Fruit fly (Drosophila melanogaster) whole organism, wandering third instar larva: ENCODE measurements around the gene CG34309.

Experiments used
- Abd-B ChIP-seq: fragments of >200 bp; optimal IDR thresholded peaks from 2 replicates; lab custom pipeline; 2017; ENCODE audit warnings: missing biosample characterization, missing genetic modification characterization
- CG32264 ChIP-seq: fragments of 200-800 bp; sonication (Bioruptor generic); optimal IDR thresholded peaks from 2 replicates; lab custom pipeline; 2016; ENCODE audit warnings: missing biosample characterization, missing genetic modification characterization
- CG9705 ChIP-seq: fragments of 200-800 bp; sonication (Bioruptor generic); optimal IDR thresholded peaks from 2 replicates; lab custom pipeline; 2018; ENCODE audit warnings: missing biosample characterization, mild to moderate bottlenecking, missing genetic modification characterization
- CrebA ChIP-seq: fragments of 200-800 bp; sonication (Bioruptor generic); optimal IDR thresholded peaks from 2 replicates; lab custom pipeline; 2016; ENCODE audit warnings: missing biosample characterization, mild to moderate bottlenecking, missing genetic modification characterization, borderline replicate concordance
- Dfd ChIP-seq: fragments of >200 bp; optimal IDR thresholded peaks from 2 replicates; lab custom pipeline; 2017; ENCODE audit warnings: missing biosample characterization, missing genetic modification characterization
- Dif ChIP-seq: fragments of 200-275, 200-300 bp; sonication (Bioruptor generic); optimal IDR thresholded peaks from 2 replicates; lab custom pipeline; 2018; ENCODE audit warnings: missing biosample characterization, missing genetic modification characterization; ENCODE audit not compliant: partially characterized antibody
- GATAd ChIP-seq: sonication (Bioruptor generic); optimal IDR thresholded peaks from 2 replicates; lab custom pipeline; 2016; ENCODE audit warnings: missing biosample characterization, missing genetic modification characterization
- HLH106 ChIP-seq: fragments of 200-800 bp; optimal IDR thresholded peaks from 3 replicates; lab custom pipeline; 2019; ENCODE audit warnings: missing biosample characterization, mild to moderate bottlenecking, missing genetic modification characterization, moderate library complexity
- Hnf4 ChIP-seq: fragments of 200-800 bp; sonication (Bioruptor generic); optimal IDR thresholded peaks from 2 replicates; lab custom pipeline; 2016; ENCODE audit warnings: missing biosample characterization, mild to moderate bottlenecking, missing genetic modification characterization
- Hr78 ChIP-seq: fragments of >200 bp; optimal IDR thresholded peaks from 2 replicates; lab custom pipeline; 2017; ENCODE audit warnings: missing biosample characterization, missing genetic modification characterization
- Hr83 ChIP-seq: fragments of 200-300 bp; sonication (Bioruptor generic); optimal IDR thresholded peaks from 2 replicates; lab custom pipeline; 2016; ENCODE audit warnings: missing biosample characterization, mild to moderate bottlenecking, missing genetic modification characterization, moderate library complexity; ENCODE audit not compliant: poor library complexity, severe bottlenecking
- Jra ChIP-seq: sonication (Bioruptor generic); optimal IDR thresholded peaks from 2 replicates; lab custom pipeline; 2016; ENCODE audit warnings: missing biosample characterization, missing genetic modification characterization
- Mio ChIP-seq: sonication (Bioruptor generic); optimal IDR thresholded peaks from 2 replicates; lab custom pipeline; 2016; ENCODE audit warnings: missing biosample characterization, missing genetic modification characterization
- Myc ChIP-seq: fragments of >200 bp; optimal IDR thresholded peaks from 2 replicates; lab custom pipeline; 2017
- N ChIP-seq: fragments of >200 bp; optimal IDR thresholded peaks from 2 replicates; lab custom pipeline; 2018; ENCODE audit warnings: missing biosample characterization, missing external identifiers, missing genetic modification characterization
- OdsH ChIP-seq: fragments of 200-800 bp; sonication (Bioruptor generic); optimal IDR thresholded peaks from 2 replicates; lab custom pipeline; 2016; ENCODE audit warnings: missing biosample characterization, mild to moderate bottlenecking, missing genetic modification characterization
- Rel ChIP-seq, 2 experiments: fragments of 200-800 bp; sonication (Bioruptor generic) in 1 of 2; optimal IDR thresholded peaks; 2 replicates in 1 of 2; 3 replicates in 1 of 2; lab custom pipeline; 2016 to 2019; ENCODE audit warnings: mild to moderate bottlenecking in 2 of 2, missing biosample characterization in 2 of 2, missing genetic modification characterization in 2 of 2, moderate library complexity in 1 of 2
- Sp1 ChIP-seq: fragments of 200-800 bp; sonication (Bioruptor generic); optimal IDR thresholded peaks from 3 replicates; lab custom pipeline; 2019; ENCODE audit warnings: missing biosample characterization, mild to moderate bottlenecking, missing genetic modification characterization, moderate library complexity
- Vsx2 ChIP-seq: fragments of 200-300, 225-300 bp; sonication (Bioruptor generic); optimal IDR thresholded peaks from 2 replicates; lab custom pipeline; 2018; ENCODE audit warnings: missing biosample characterization, missing genetic modification characterization; ENCODE audit not compliant: partially characterized antibody
- br ChIP-seq: fragments of 200-800 bp; sonication (Bioruptor generic); optimal IDR thresholded peaks from 2 replicates; lab custom pipeline; 2016; ENCODE audit warnings: missing biosample characterization, missing genetic modification characterization
- brk ChIP-seq: fragments of 200-800 bp; sonication (Bioruptor generic); optimal IDR thresholded peaks from 2 replicates; lab custom pipeline; 2016; ENCODE audit warnings: missing biosample characterization, mild to moderate bottlenecking, missing genetic modification characterization
- dl ChIP-seq, 2 experiments: fragments of 175-275, 200-275 bp in 1 of 2; fragments of 200-275 bp in 1 of 2; sonication (Bioruptor generic); optimal IDR thresholded peaks; lab custom pipeline; 2018; ENCODE audit warnings: mild to moderate bottlenecking in 2 of 2, missing biosample characterization in 2 of 2, missing genetic modification characterization in 2 of 2, moderate library complexity in 2 of 2; ENCODE audit not compliant: partially characterized antibody in 2 of 2, insufficient read depth in 1 of 2
- dmrt93B ChIP-seq: fragments of 200-800 bp; sonication (Bioruptor generic); optimal IDR thresholded peaks from 2 replicates; lab custom pipeline; 2018; ENCODE audit warnings: missing biosample characterization, mild to moderate bottlenecking, missing genetic modification characterization
- dsf ChIP-seq: sonication (Bioruptor generic); optimal IDR thresholded peaks from 2 replicates; lab custom pipeline; 2016; ENCODE audit warnings: missing biosample characterization, missing genetic modification characterization, borderline replicate concordance
- ey ChIP-seq: fragments of 200-800 bp; sonication (Bioruptor generic); optimal IDR thresholded peaks from 2 replicates; lab custom pipeline; 2016; ENCODE audit warnings: missing biosample characterization, missing genetic modification characterization
- foxo ChIP-seq, 2 experiments: fragments of 200-800 bp; sonication (Bioruptor generic); optimal IDR thresholded peaks; 2 replicates in 1 of 2; 3 replicates in 1 of 2; lab custom pipeline; 2016 to 2017; ENCODE audit warnings: missing biosample characterization in 2 of 2, missing genetic modification characterization in 2 of 2
- fru ChIP-seq: fragments of 200-800 bp; sonication (Bioruptor generic); optimal IDR thresholded peaks from 3 replicates; lab custom pipeline; 2016; ENCODE audit warnings: missing biosample characterization, mild to moderate bottlenecking, missing genetic modification characterization
- h ChIP-seq: fragments of 200-800 bp; sonication (Bioruptor generic); optimal IDR thresholded peaks from 3 replicates; lab custom pipeline; 2016; ENCODE audit warnings: missing biosample characterization, mild to moderate bottlenecking, missing genetic modification characterization
- jim ChIP-seq: fragments of 175-275, 200-325 bp; sonication (Bioruptor generic); optimal IDR thresholded peaks from 2 replicates; lab custom pipeline; 2016; ENCODE audit warnings: missing biosample characterization, mild to moderate bottlenecking, missing genetic modification characterization
- lola ChIP-seq: fragments of >200 bp; optimal IDR thresholded peaks from 2 replicates; lab custom pipeline; 2017; ENCODE audit warnings: missing biosample characterization, missing genetic modification characterization
- pan ChIP-seq: fragments of >200 bp; optimal IDR thresholded peaks from 2 replicates; lab custom pipeline; 2017
- psq ChIP-seq: fragments of 200-800 bp; sonication (Bioruptor generic); optimal IDR thresholded peaks from 3 replicates; lab custom pipeline; 2017; ENCODE audit warnings: missing biosample characterization, mild to moderate bottlenecking, missing genetic modification characterization, moderate library complexity
- rgr ChIP-seq: fragments of 200-800 bp; sonication (Bioruptor generic); optimal IDR thresholded peaks from 3 replicates; lab custom pipeline; 2016; ENCODE audit warnings: missing biosample characterization, mild to moderate bottlenecking, missing genetic modification characterization
- sage ChIP-seq: fragments of 200-800 bp; sonication (Bioruptor generic); optimal IDR thresholded peaks from 2 replicates; lab custom pipeline; 2016; ENCODE audit warnings: missing biosample characterization, mild to moderate bottlenecking, missing genetic modification characterization
- sv ChIP-seq: fragments of 200-800 bp; sonication (Bioruptor generic); optimal IDR thresholded peaks from 3 replicates; lab custom pipeline; 2016; ENCODE audit warnings: missing biosample characterization, missing genetic modification characterization
- tai ChIP-seq: sonication (Bioruptor generic); optimal IDR thresholded peaks from 2 replicates; lab custom pipeline; 2016; ENCODE audit warnings: missing biosample characterization, missing genetic modification characterization
- usp ChIP-seq: fragments of >200 bp; optimal IDR thresholded peaks from 2 replicates; lab custom pipeline; 2017; ENCODE audit warnings: missing biosample characterization, missing genetic modification characterization
- woc ChIP-seq: sonication (Bioruptor generic); optimal IDR thresholded peaks from 2 replicates; lab custom pipeline; 2016; ENCODE audit warnings: missing biosample characterization, mild to moderate bottlenecking, missing genetic modification characterization

Gene CG34309

DNA sequence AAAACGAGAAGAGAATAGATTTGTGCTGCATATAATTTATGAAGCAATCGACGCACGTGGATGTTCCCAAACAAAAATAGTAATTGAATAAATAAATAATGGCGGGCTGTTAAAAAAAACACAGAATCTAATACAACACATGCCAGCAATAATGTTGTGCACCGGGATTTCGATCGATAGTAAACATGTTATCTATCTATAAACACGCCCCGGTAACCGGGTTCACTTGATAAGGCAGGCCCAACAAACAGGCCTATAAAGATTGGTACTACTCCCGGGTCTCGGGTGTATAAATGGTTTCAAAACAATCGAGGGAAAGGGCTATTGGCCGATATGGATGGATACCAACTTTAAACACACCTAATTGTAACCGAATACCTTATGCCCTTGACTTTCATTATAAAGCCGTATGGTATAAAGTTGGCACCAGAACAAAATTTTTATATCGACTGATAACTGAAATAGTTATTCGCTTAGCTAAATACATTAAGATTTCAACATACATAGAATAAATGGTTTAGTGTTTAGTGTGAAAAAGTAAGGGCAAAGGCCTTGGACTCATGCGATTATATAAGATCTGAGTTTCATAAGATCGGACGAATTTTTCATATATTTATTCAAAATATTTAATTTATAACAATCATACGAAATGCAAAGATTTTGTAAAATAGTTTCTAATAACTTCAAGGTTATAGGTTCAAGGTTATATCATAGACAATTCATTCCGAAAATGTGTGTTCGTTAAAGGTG, 6.6 kb upstream of the CG34309 start:
- TF ChIP-seq OdsH (GFP tag; lab: Kevin White, UChicago) = no peak
- TF ChIP-seq Abd-B (GFP tag; lab: Kevin White, UChicago) = no peak
- TF ChIP-seq Myc (lab: Kevin White, UChicago) = no peak
- no peak for TF ChIP-seq Jra (GFP tag; lab: Kevin White, UChicago)
- no peak for TF ChIP-seq N (GFP tag; lab: Kevin White, UChicago)
- TF ChIP-seq Dif = no peak
- no peak for TF ChIP-seq HLH106

DNA sequence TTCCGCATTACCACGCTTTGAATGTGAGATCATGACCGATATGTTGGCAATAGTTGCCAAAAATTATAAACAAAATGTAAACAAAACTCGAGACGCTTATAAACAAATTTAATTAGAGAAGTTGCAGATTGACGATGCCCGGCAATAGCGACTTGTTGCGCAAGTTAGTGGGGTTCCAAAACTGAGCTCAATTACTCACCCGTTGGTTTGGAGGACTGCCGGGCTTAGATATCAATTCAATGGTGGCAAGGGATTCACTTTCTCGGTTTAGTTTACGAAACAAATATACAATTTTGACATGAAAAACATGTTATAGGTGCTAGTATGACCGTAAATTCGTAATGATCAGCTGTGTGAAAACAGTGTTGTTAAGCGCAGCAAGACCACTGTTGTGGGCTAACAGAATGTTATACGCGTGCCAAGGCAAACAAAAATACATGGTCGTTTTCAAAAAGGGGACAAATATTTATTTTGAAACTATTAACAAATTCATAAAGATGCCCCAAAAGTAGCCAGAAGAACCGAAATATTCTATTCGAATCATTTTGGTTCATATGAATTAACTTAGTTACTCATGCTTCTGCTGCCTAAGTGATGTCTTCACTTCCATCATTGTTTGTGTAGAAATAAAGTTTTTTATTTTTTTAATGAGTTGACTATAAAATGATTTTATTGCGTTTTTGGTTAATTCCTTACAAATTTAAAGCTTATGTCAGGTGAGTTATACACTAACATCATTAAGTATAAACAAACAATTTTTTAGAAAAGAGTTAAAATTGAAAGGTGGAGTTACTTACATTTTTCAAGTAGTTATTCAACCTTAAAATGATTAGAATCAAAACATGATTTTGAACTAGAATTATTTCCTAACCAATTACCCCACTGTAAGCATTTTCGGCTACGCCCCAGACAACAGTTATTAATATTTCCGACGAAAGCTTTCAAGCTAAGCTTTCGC, 5.6 kb upstream of the CG34309 start, which contains the start of gene Elp6:
Gene Elp6 (minus strand): TSS at position 350 of the 958 bp plus-strand sequence.
- peak; percentile 82 for TF ChIP-seq dmrt93B (GFP tag; lab: Kevin White, UChicago)
- TF ChIP-seq usp = no peak
- no peak for TF ChIP-seq Rel (GFP tag; optimal IDR thresholded peaks at IDR 0.05; lab: Kevin White, UChicago)
- TF ChIP-seq Rel (tag; optimal IDR thresholded peaks at IDR 0.05; lab: Kevin White, UChicago) = no peak
- TF ChIP-seq CG9705 (GFP tag; lab: Kevin White, UChicago) = peak; percentile 64
- TF ChIP-seq fru (GFP tag; lab: Kevin White, UChicago) = peak; percentile 82
- peak; percentile 68 for TF ChIP-seq brk (GFP tag; lab: Kevin White, UChicago)
- TF ChIP-seq Myc (lab: Kevin White, UChicago) = no peak
- TF ChIP-seq Hr78 (GFP tag; lab: Kevin White, UChicago) = no peak
- TF ChIP-seq Abd-B (GFP tag; lab: Kevin White, UChicago) = no peak
- no peak for TF ChIP-seq pan (lab: Kevin White, UChicago)
- TF ChIP-seq h (GFP tag; lab: Kevin White, UChicago) = peak; percentile 80
- no peak for TF ChIP-seq N (GFP tag; lab: Kevin White, UChicago)
- no peak for TF ChIP-seq Hr83
- peak; percentile 54 for TF ChIP-seq sv
- TF ChIP-seq Mio (GFP tag; lab: Kevin White, UChicago) = no peak
- peak; percentile 77 for TF ChIP-seq HLH106
- peak; percentile 79 for TF ChIP-seq OdsH (GFP tag; lab: Kevin White, UChicago)
- TF ChIP-seq dl (GFP tag; optimal IDR thresholded peaks at IDR 0.05; lab: Kevin White, UChicago; ENCODE audit: insufficient read depth in 1 of 2, partially characterized antibody in 2 of 2) = no peak
- TF ChIP-seq Dfd (GFP tag; lab: Kevin White, UChicago) = no peak
- peak; percentile 73 for TF ChIP-seq dsf
- TF ChIP-seq CG32264 (GFP tag; lab: Kevin White, UChicago) = peak; percentile 32
- TF ChIP-seq woc (GFP tag; lab: Kevin White, UChicago) = peak; percentile 72
- peak; percentile 77 for TF ChIP-seq psq (GFP tag; lab: Kevin White, UChicago)
- peak; percentile 24 for TF ChIP-seq sage (GFP tag; lab: Kevin White, UChicago)
- TF ChIP-seq Dif = no peak
- TF ChIP-seq Jra (GFP tag; lab: Kevin White, UChicago) = peak; percentile 80
- peak in 1 of 2 experiments; percentile 88 for TF ChIP-seq foxo (GFP tag; optimal IDR thresholded peaks at IDR 0.05; lab: Kevin White, UChicago)
- no peak for TF ChIP-seq CrebA (GFP tag; lab: Kevin White, UChicago)
- no peak for TF ChIP-seq Vsx2 (GFP tag; lab: Kevin White, UChicago)
- peak; percentile 85 for TF ChIP-seq tai
- TF ChIP-seq rgr (GFP tag; lab: Kevin White, UChicago) = peak; percentile 79
- TF ChIP-seq GATAd = peak; percentile 62
- TF ChIP-seq Hnf4 (GFP tag; lab: Kevin White, UChicago) = peak; percentile 71
- peak; percentile 69 for TF ChIP-seq br
- TF ChIP-seq Sp1 (GFP tag; lab: Kevin White, UChicago) = peak; percentile 79
- no peak for TF ChIP-seq jim
- TF ChIP-seq ey (GFP tag; lab: Kevin White, UChicago) = peak; percentile 78
- TF ChIP-seq lola (GFP tag; lab: Kevin White, UChicago) = no peak
